Fruit fly (Drosophila melanogaster): ENCODE data around the gene CG31955.

CG31955 gene

DNA sequence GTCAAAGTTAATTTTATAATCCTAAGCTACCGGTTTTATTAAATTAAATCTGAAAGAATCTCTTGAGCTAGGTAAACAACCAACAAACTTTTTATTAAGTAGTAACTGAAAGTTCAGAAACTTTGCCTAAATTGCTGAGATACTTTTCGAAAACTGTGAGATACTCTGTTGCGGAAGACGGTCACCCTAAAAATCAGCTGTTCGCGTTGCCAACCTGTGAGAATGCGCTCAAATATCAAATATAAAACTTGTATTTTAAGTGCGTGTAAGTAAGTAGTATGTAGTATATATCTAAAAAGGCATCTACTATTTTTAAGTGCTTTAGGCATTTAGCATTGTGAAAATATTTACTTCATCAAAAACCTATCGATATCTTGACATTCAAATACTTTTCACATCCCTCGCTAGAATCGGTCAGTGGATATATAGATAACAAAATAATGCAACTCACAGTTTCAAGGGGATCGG is at the start of gene CG31955, which contains the start of gene CG2818 (continued):
- TF ChIP-seq CG32532 (GFP tag; IDR thresholded peaks at IDR 0.05) = no peak
- no peak for TF ChIP-seq salm (tag; optimal IDR thresholded peaks at IDR 0.05)
- no peak for TF ChIP-seq hkb (optimal IDR thresholded peaks at IDR 0.05)
- TF ChIP-seq hkb (GFP tag; IDR thresholded peaks at IDR 0.05) = no peak
- TF ChIP-seq Sox102F (GFP tag; optimal IDR thresholded peaks at IDR 0.05) = no peak
- no peak for TF ChIP-seq CG8944 (GFP tag; optimal IDR thresholded peaks at IDR 0.05)
- no peak for TF ChIP-seq NK7.1 (GFP tag; optimal IDR thresholded peaks at IDR 0.05)
- no peak for TF ChIP-seq wdn (GFP tag; IDR thresholded peaks at IDR 0.05)
- peak; percentile 26 for TF ChIP-seq NfI (GFP tag; optimal IDR thresholded peaks at IDR 0.05)
- peak; percentile 6 for TF ChIP-seq CG13624 (GFP tag; optimal IDR thresholded peaks at IDR 0.05)
- no peak for TF ChIP-seq Oaz (GFP tag; IDR thresholded peaks at IDR 0.05)
- TF ChIP-seq bcd (GFP tag; optimal IDR thresholded peaks at IDR 0.05) = no peak
- peak; percentile 82 for TF ChIP-seq Dll (GFP tag; IDR thresholded peaks at IDR 0.05; ENCODE audit: partially characterized antibody)
- TF ChIP-seq D19B (GFP tag; optimal IDR thresholded peaks at IDR 0.05) = no peak
- TF ChIP-seq CG1024 (GFP tag; IDR thresholded peaks at IDR 0.05) = no peak
- no peak for TF ChIP-seq maf-S (GFP tag; optimal IDR thresholded peaks at IDR 0.05)
- peak; percentile 16 for TF ChIP-seq chn (GFP tag; optimal IDR thresholded peaks at IDR 0.05)
- no peak for TF ChIP-seq nom (GFP tag; optimal IDR thresholded peaks at IDR 0.05)
- no peak for TF ChIP-seq CkIIα-i1 (GFP tag; IDR thresholded peaks at IDR 0.05)
- no peak for TF ChIP-seq CG9727 (GFP tag; optimal IDR thresholded peaks at IDR 0.05)
- no peak for TF ChIP-seq CG6683 (GFP tag; optimal IDR thresholded peaks at IDR 0.05)
- no peak for TF ChIP-seq CG12104 (GFP tag; optimal IDR thresholded peaks at IDR 0.05)
- TF ChIP-seq CG7987 (GFP tag; optimal IDR thresholded peaks at IDR 0.05) = no peak
- no peak for TF ChIP-seq D19A (tag; optimal IDR thresholded peaks at IDR 0.05)
- TF ChIP-seq Lhr (GFP tag; optimal IDR thresholded peaks at IDR 0.05) = no peak
- no peak for TF ChIP-seq CG14441 (GFP tag; IDR thresholded peaks at IDR 0.05)
- TF ChIP-seq CG10366 (GFP tag; IDR thresholded peaks at IDR 0.05) = no peak
- TF ChIP-seq Hey (tag; optimal IDR thresholded peaks at IDR 0.05) = no peak
- no peak for TF ChIP-seq ham (GFP tag; IDR thresholded peaks at IDR 0.05)
- no peak for TF ChIP-seq pita (GFP tag; optimal IDR thresholded peaks at IDR 0.05)
- TF ChIP-seq CG9215 (GFP tag; IDR thresholded peaks at IDR 0.05) = no peak
- TF ChIP-seq CG33557 (GFP tag; optimal IDR thresholded peaks at IDR 0.05) = no peak
- no peak for TF ChIP-seq CG6654 (GFP tag; optimal IDR thresholded peaks at IDR 0.05)
- no peak for TF ChIP-seq onecut (GFP tag; IDR thresholded peaks at IDR 0.05)
- peak; percentile 52 for TF ChIP-seq gfzf (GFP tag; optimal IDR thresholded peaks at IDR 0.05)
- no peak for TF ChIP-seq CG3838 (GFP tag; optimal IDR thresholded peaks at IDR 0.05)
- no peak for TF ChIP-seq CG16863 (GFP tag; optimal IDR thresholded peaks at IDR 0.05)
- peak; percentile 62 for TF ChIP-seq inv (GFP tag; IDR thresholded peaks at IDR 0.05; ENCODE audit: partially characterized antibody)
- no peak for TF ChIP-seq en (GFP tag; optimal IDR thresholded peaks at IDR 0.05)
- TF ChIP-seq pnt (GFP tag; optimal IDR thresholded peaks at IDR 0.05) = no peak
- TF ChIP-seq CG15011 (GFP tag; optimal IDR thresholded peaks at IDR 0.05) = no peak
- peak; percentile 50 for TF ChIP-seq kay (GFP tag; optimal IDR thresholded peaks at IDR 0.05)
- TF ChIP-seq CG34376 (GFP tag; optimal IDR thresholded peaks at IDR 0.05) = no peak
- TF ChIP-seq grn (GFP tag; optimal IDR thresholded peaks at IDR 0.05) = no peak
- TF ChIP-seq CG30431 (GFP tag; optimal IDR thresholded peaks at IDR 0.05) = no peak
- no peak for TF ChIP-seq dmrt11E (tag; optimal IDR thresholded peaks at IDR 0.05)
- TF ChIP-seq B-H1 (GFP tag; IDR thresholded peaks at IDR 0.05) = no peak
- no peak for TF ChIP-seq Tbp (GFP tag; optimal IDR thresholded peaks at IDR 0.05)
- TF ChIP-seq CG10959 (GFP tag; IDR thresholded peaks at IDR 0.05) = no peak
- TF ChIP-seq H2.0 (GFP tag; IDR thresholded peaks at IDR 0.05) = no peak
- no peak for TF ChIP-seq Deaf1 (tag; optimal IDR thresholded peaks at IDR 0.05)
- no peak for TF ChIP-seq her (GFP tag; optimal IDR thresholded peaks at IDR 0.05)
- peak; percentile 59 for TF ChIP-seq Dp (GFP tag; optimal IDR thresholded peaks at IDR 0.05)

All from whole organism, embryonic.